Worm (Caenorhabditis elegans) whole organism, L2 larva: ENCODE data around the gene basl-1.

Experiments used
- R02D3.7 ChIP-seq: fragments of 150-350 bp; optimal IDR thresholded peaks from 2 replicates; lab custom pipeline; 2014; ENCODE audit warnings: missing biosample characterization, missing genetic modification characterization
- ZK546.5 ChIP-seq: sonication (generic microtip); optimal IDR thresholded peaks from 2 replicates; lab custom pipeline; 2017; ENCODE audit warnings: missing biosample characterization, missing genetic modification characterization
- alr-1 ChIP-seq: fragments of 150-350 bp; optimal IDR thresholded peaks from 2 replicates; lab custom pipeline; 2014; ENCODE audit warnings: missing biosample characterization, missing genetic modification characterization
- ama-1 ChIP-seq: fragments of 150-350 bp; optimal IDR thresholded peaks from 2 replicates; lab custom pipeline; 2018; ENCODE audit warnings: inconsistent platforms
- ceh-16 ChIP-seq: fragments of 150-350 bp; optimal IDR thresholded peaks from 2 replicates; lab custom pipeline; 2014; ENCODE audit warnings: missing biosample characterization, missing genetic modification characterization
- elt-1 ChIP-seq: fragments of 150-350 bp; optimal IDR thresholded peaks from 2 replicates; lab custom pipeline; 2014; ENCODE audit warnings: missing biosample characterization, missing genetic modification characterization
- elt-3 ChIP-seq: sonication (generic microtip); optimal IDR thresholded peaks from 2 replicates; lab custom pipeline; 2017; ENCODE audit warnings: missing biosample characterization, missing genetic modification characterization
- nhr-11 ChIP-seq: fragments of 150-350 bp; optimal IDR thresholded peaks from 2 replicates; lab custom pipeline; 2014; ENCODE audit warnings: missing biosample characterization, missing genetic modification characterization
- nhr-6 ChIP-seq: fragments of 150-350 bp; optimal IDR thresholded peaks from 2 replicates; lab custom pipeline; 2014; ENCODE audit warnings: missing biosample characterization, missing genetic modification characterization
- nhr-77 ChIP-seq: fragments of 150-350 bp; optimal IDR thresholded peaks from 2 replicates; lab custom pipeline; 2014; ENCODE audit warnings: missing biosample characterization, missing genetic modification characterization
- sma-9 ChIP-seq, 2 experiments: fragments of 150-350 bp in 1 of 2; sonication (generic microtip) in 1 of 2; optimal IDR thresholded peaks; 2 replicates each; lab custom pipeline; 2014 to 2016; ENCODE audit warnings: missing genetic modification characterization in 2 of 2, mild to moderate bottlenecking in 1 of 2, missing biosample characterization in 1 of 2, missing compliant biosample characterization in 1 of 2, missing genetic modification reagents in 1 of 2, moderate library complexity in 1 of 2
- unc-55 ChIP-seq: fragments of 150-350 bp; sonication (generic microtip); optimal IDR thresholded peaks from 3 replicates; lab custom pipeline; 2014; ENCODE audit warnings: missing biosample characterization, missing genetic modification reagents, missing genetic modification characterization
- zag-1 ChIP-seq: fragments of 150-350 bp; optimal IDR thresholded peaks from 2 replicates; lab custom pipeline; 2014; ENCODE audit warnings: missing biosample characterization, missing genetic modification characterization
- ztf-4 ChIP-seq: fragments of 150-350 bp; optimal IDR thresholded peaks from 2 replicates; lab custom pipeline; 2014; ENCODE audit warnings: missing biosample characterization, missing genetic modification characterization

- TF ChIP-seq nhr-77 (no peak), ZK546.5 (no peak), sma-9 (GFP tag; optimal IDR thresholded peaks at IDR 0.05; lab: Kevin White, UChicago) (no peak), sma-9 (tag; optimal IDR thresholded peaks at IDR 0.05; lab: Kevin White, UChicago) (no peak), ceh-16 (no peak), zag-1 (no peak), alr-1 (tag; lab: Kevin White, UChicago) (no peak), unc-55 (GFP tag; lab: Kevin White, UChicago) (no peak), nhr-6 (tag; lab: Kevin White, UChicago) (no peak), ama-1 (no peak), elt-3 (tag; lab: Kevin White, UChicago) (no peak), elt-1 (tag; lab: Kevin White, UChicago) (no peak), R02D3.7 (no peak), nhr-11 (tag; lab: Kevin White, UChicago) (no peak), ztf-4 (tag; lab: Kevin White, UChicago) (no peak)
Observed at ce11 chrIII:5623418-5623817, 8.7 kb downstream of the basl-1 start.
